Worm (Caenorhabditis elegans): ENCODE results near the gene C23G10.1.

DNA sequence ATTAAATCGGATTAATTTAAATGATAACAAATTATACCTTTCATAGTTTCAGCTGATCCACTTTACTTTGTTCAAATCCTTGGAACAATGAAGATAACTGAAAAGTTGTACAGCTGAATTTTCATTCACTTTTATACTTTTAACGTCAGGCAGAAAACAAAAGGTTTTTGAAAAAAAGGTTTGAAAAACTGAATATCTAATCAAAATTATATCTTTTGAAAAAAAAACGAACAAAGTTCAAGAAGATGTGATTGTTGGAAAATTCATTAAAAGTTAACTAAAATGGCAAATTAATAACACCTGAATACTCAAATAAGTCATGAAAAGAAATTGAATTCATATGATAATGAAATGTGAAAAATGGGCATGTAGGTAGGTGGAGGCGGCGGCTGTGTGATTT lies 27.6 kb downstream of the C23G10.1 start, which contains the start of gene T12A2.21:
- TF ChIP-seq mep-1 (tag; optimal IDR thresholded peaks at IDR 0.05) (no peak), elt-3 (tag; optimal IDR thresholded peaks at IDR 0.05) (no peak), unc-120 (tag; optimal IDR thresholded peaks at IDR 0.05; ENCODE audit: poor library complexity, severe bottlenecking) (no peak), snpc-4 (tag; optimal IDR thresholded peaks at IDR 0.05) (no peak), nhr-12 (tag; optimal IDR thresholded peaks at IDR 0.05) (no peak), unc-62 (GFP tag; optimal IDR thresholded peaks at IDR 0.05) (no peak), elt-1 (tag; optimal IDR thresholded peaks at IDR 0.05; ENCODE audit: borderline replicate concordance, insufficient read depth) (no peak), ztf-11 (tag; optimal IDR thresholded peaks at IDR 0.05) (no peak), nhr-237 (tag; optimal IDR thresholded peaks at IDR 0.05) (no peak), sptf-1 (tag; optimal IDR thresholded peaks at IDR 0.05) (no peak)

All from whole organism, mixed stage, embryonic.